Fruit fly (Drosophila melanogaster): Measurements from ENCODE around the gene Sfp24Bd.

Gene Sfp24Bd

dm6 chr2L:3632047-3632880 lies 36.7 kb downstream of the Sfp24Bd start (continued):
- TF ChIP-seq prd (optimal IDR thresholded peaks at IDR 0.05): no peak
- TF ChIP-seq prd (GFP tag; IDR thresholded peaks at IDR 0.05): peak; percentile 99
- peak; percentile 95 for TF ChIP-seq CG17328 (GFP tag; IDR thresholded peaks at IDR 0.05)
- TF ChIP-seq CG8765 (GFP tag; IDR thresholded peaks at IDR 0.05): peak; percentile 96
- TF ChIP-seq CG1233 (GFP tag; optimal IDR thresholded peaks at IDR 0.05): peak; percentile 98
- TF ChIP-seq gce (GFP tag; IDR thresholded peaks at IDR 0.05): peak; percentile 97
- no peak for TF ChIP-seq Opbp (GFP tag; IDR thresholded peaks at IDR 0.05; ENCODE audit: partially characterized antibody)
- peak; percentile 91 for TF ChIP-seq dm (GFP tag; optimal IDR thresholded peaks at IDR 0.05)
- TF ChIP-seq cas (GFP tag; IDR thresholded peaks at IDR 0.05): peak; percentile 90
- peak; percentile 97 for TF ChIP-seq vvl (GFP tag; IDR thresholded peaks at IDR 0.05)
- peak; percentile 98 for TF ChIP-seq CG6689 (GFP tag; IDR thresholded peaks at IDR 0.05)
- TF ChIP-seq sr (GFP tag; IDR thresholded peaks at IDR 0.05): peak; percentile 60; the same call in 1 of the 3 replicates
- peak; percentile 97 for TF ChIP-seq pnt (GFP tag; optimal IDR thresholded peaks at IDR 0.05)
- peak; percentile 90 for TF ChIP-seq dati (GFP tag; IDR thresholded peaks at IDR 0.05)
- peak; percentile 94 for TF ChIP-seq CG11504 (tag; optimal IDR thresholded peaks at IDR 0.05)
- peak; percentile 69 for TF ChIP-seq D (optimal IDR thresholded peaks at IDR 0.05)
- TF ChIP-seq D (GFP tag; optimal IDR thresholded peaks at IDR 0.05): peak; percentile 98
- TF ChIP-seq Nf-YB (GFP tag; optimal IDR thresholded peaks at IDR 0.05): peak; percentile 81
- peak; percentile 20 for TF ChIP-seq zen2 (GFP tag; IDR thresholded peaks at IDR 0.05; ENCODE audit: partially characterized antibody)
- TF ChIP-seq Camta (GFP tag; optimal IDR thresholded peaks at IDR 0.05): peak; percentile 97
- peak; percentile 96 for TF ChIP-seq CG10267 (tag; optimal IDR thresholded peaks at IDR 0.05)
- TF ChIP-seq crp (GFP tag; optimal IDR thresholded peaks at IDR 0.05): peak in 1 of 2 experiments; percentile 76
- peak; percentile 91 for TF ChIP-seq CG1647 (GFP tag; optimal IDR thresholded peaks at IDR 0.05)
- TF ChIP-seq Side (GFP tag; optimal IDR thresholded peaks at IDR 0.05): peak; percentile 98
- peak in 1 of 2 experiments; percentile 32 for TF ChIP-seq tll (GFP tag; optimal IDR thresholded peaks at IDR 0.05)
- TF ChIP-seq Usf (GFP tag; optimal IDR thresholded peaks at IDR 0.05): peak; percentile 81
- TF ChIP-seq CG13894 (tag; optimal IDR thresholded peaks at IDR 0.05): peak; percentile 96
- TF ChIP-seq tna (GFP tag; IDR thresholded peaks at IDR 0.05; ENCODE audit: partially characterized antibody): peak; percentile 38; the same call in 1 of the 2 replicates
- peak; percentile 99 for TF ChIP-seq lilli (GFP tag; optimal IDR thresholded peaks at IDR 0.05)
- TF ChIP-seq ham (GFP tag; IDR thresholded peaks at IDR 0.05): peak; percentile 78
- peak; percentile 91 for TF ChIP-seq CG8281 (tag; optimal IDR thresholded peaks at IDR 0.05)
- TF ChIP-seq CG18619 (GFP tag; optimal IDR thresholded peaks at IDR 0.05): peak; percentile 90
- peak; percentile 97 for TF ChIP-seq CG8924 (tag; optimal IDR thresholded peaks at IDR 0.05)
- TF ChIP-seq CG4360 (GFP tag; IDR thresholded peaks at IDR 0.05): peak; percentile 87
- TF ChIP-seq psq (GFP tag; optimal IDR thresholded peaks at IDR 0.05): peak; percentile 72
- TF ChIP-seq Sox100B (GFP tag; optimal IDR thresholded peaks at IDR 0.05): peak; percentile 90
- TF ChIP-seq Lpt (GFP tag; optimal IDR thresholded peaks at IDR 0.05): no peak
- TF ChIP-seq al (GFP tag; IDR thresholded peaks at IDR 0.05): peak; percentile 96
- TF ChIP-seq CG13287 (GFP tag; IDR thresholded peaks at IDR 0.05; ENCODE audit: partially characterized antibody): 0 out of 2 replicates have a peak, but pooled peaks have one; percentile 11
- peak; percentile 93 for TF ChIP-seq CG8388 (GFP tag; optimal IDR thresholded peaks at IDR 0.05)
- TF ChIP-seq CG12155 (GFP tag; optimal IDR thresholded peaks at IDR 0.05): peak; percentile 87
- peak; percentile 96 for TF ChIP-seq en (GFP tag; optimal IDR thresholded peaks at IDR 0.05)
- no peak for TF ChIP-seq CG34224 (GFP tag; IDR thresholded peaks at IDR 0.05; ENCODE audit: partially characterized antibody)
- peak; percentile 96 for TF ChIP-seq CG32767 (GFP tag; IDR thresholded peaks at IDR 0.05)
- TF ChIP-seq fd96Cb (tag; optimal IDR thresholded peaks at IDR 0.05): peak; percentile 97
- peak; percentile 94 for TF ChIP-seq CoRest (tag; optimal IDR thresholded peaks at IDR 0.05)
- TF ChIP-seq Hand (GFP tag; optimal IDR thresholded peaks at IDR 0.05): peak; percentile 87
- peak; percentile 87 for TF ChIP-seq CG8089 (GFP tag; optimal IDR thresholded peaks at IDR 0.05)
